Fruit fly (Drosophila melanogaster) whole organism, embryonic: Measurements from ENCODE around the gene TFAM.

Source experiments
- CG10565 ChIP-seq: fragments of 200-800 bp; sonication (Bioruptor generic); optimal IDR thresholded peaks from 3 replicates; lab custom pipeline; 2016; ENCODE audit warnings: missing biosample characterization, mild to moderate bottlenecking, missing genetic modification characterization
- CG4820 ChIP-seq: fragments of 200-800 bp; sonication (Bioruptor generic); optimal IDR thresholded peaks from 3 replicates; lab custom pipeline; 2016; ENCODE audit warnings: missing biosample characterization, missing genetic modification characterization
- ato ChIP-seq: fragments of 200-800 bp; sonication (Bioruptor generic); IDR thresholded peaks from 2 replicates; pipeline ENCODE4 v1.3.6; 2022; ENCODE audit warnings: missing biosample characterization, missing genetic modification characterization; ENCODE audit not compliant: partially characterized antibody

DNA sequence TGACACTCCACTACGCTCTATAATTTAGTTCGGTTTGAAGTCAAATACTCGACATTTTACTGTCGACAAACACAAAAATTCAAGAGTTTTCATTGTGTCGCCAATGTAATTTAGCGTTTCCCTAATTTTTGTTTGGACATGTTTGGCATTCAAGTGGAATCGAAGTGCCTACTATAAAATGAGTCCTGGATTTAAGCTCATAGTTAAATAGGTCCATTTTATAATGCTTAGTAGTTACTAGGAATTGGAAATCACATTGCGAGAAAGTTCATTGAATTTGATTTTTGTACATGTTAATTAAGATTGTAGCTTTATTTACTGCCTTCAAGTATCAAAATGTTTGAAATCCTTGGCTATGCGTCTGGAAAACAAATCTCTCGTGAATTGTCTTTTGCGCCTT is 22.5 kb downstream of the TFAM start, which contains the start of gene att-ORFB:
- TF ChIP-seq CG10565 (no peak), ato (GFP tag; lab: Robert Waterston, UW) (no peak), CG4820 (GFP tag; lab: Kevin White, UChicago) (no peak)
